Fruit fly (Drosophila melanogaster) whole organism, embryonic: ENCODE measurements around the gene CG3726.

ENCODE experiments used
- Asciz ChIP-seq: fragments of 200-800 bp; sonication (Bioruptor generic); optimal IDR thresholded peaks from 2 replicates; lab custom pipeline; 2017; ENCODE audit warnings: missing biosample characterization, mild to moderate bottlenecking, missing genetic modification characterization, missing genetic modification reagents
- CG10366 ChIP-seq: fragments of 200-800 bp; sonication (Bioruptor generic); IDR thresholded peaks from 2 replicates; pipeline ENCODE4 v1.3.6; 2022; ENCODE audit warnings: missing biosample characterization, missing genetic modification characterization
- CG10462 ChIP-seq: fragments of 200-800 bp; sonication (Bioruptor generic); optimal IDR thresholded peaks from 2 replicates; lab custom pipeline; 2016; ENCODE audit warnings: missing biosample characterization, missing genetic modification characterization
- CG11398 ChIP-seq: fragments of 200-800 bp; sonication (Bioruptor generic); optimal IDR thresholded peaks from 2 replicates; lab custom pipeline; 2016; ENCODE audit warnings: missing biosample characterization, missing genetic modification characterization
- CG13123 ChIP-seq: fragments of 200-800 bp; sonication (Bioruptor generic); optimal IDR thresholded peaks from 2 replicates; lab custom pipeline; 2016; ENCODE audit warnings: missing biosample characterization, missing genetic modification characterization
- CG15514 ChIP-seq: fragments of 200-800 bp; sonication (Bioruptor generic); optimal IDR thresholded peaks from 3 replicates; lab custom pipeline; 2017; ENCODE audit warnings: missing biosample characterization, missing genetic modification characterization, mild to moderate bottlenecking, moderate library complexity, missing genetic modification reagents
- CG15601 ChIP-seq: fragments of 200-800 bp; sonication (Bioruptor generic); optimal IDR thresholded peaks from 3 replicates; lab custom pipeline; 2019; ENCODE audit warnings: missing biosample characterization, mild to moderate bottlenecking, missing genetic modification characterization, moderate library complexity
- CG16779 ChIP-seq: fragments of 200-800 bp; sonication (Bioruptor generic); IDR thresholded peaks from 2 replicates; pipeline ENCODE4 v1.3.6; 2022; ENCODE audit warnings: missing biosample characterization, missing genetic modification characterization
- CG17568 ChIP-seq: fragments of 200-800 bp; sonication (Bioruptor generic); optimal IDR thresholded peaks from 2 replicates; lab custom pipeline; 2018; ENCODE audit warnings: missing biosample characterization, mild to moderate bottlenecking, missing genetic modification characterization, moderate library complexity
- CG2875 ChIP-seq: fragments of 200-800 bp; sonication (Bioruptor generic); optimal IDR thresholded peaks from 2 replicates; lab custom pipeline; 2017; ENCODE audit warnings: missing biosample characterization, mild to moderate bottlenecking, missing genetic modification characterization, missing genetic modification reagents
- CG31388 ChIP-seq: fragments of 200-800 bp; sonication (Bioruptor generic); optimal IDR thresholded peaks from 2 replicates; lab custom pipeline; 2016; ENCODE audit warnings: missing biosample characterization, missing genetic modification characterization
- CG33213 ChIP-seq: fragments of 200-800 bp; sonication (Bioruptor generic); optimal IDR thresholded peaks from 3 replicates; lab custom pipeline; 2016; ENCODE audit warnings: missing biosample characterization, missing genetic modification characterization
- CG4820 ChIP-seq: fragments of 200-800 bp; sonication (Bioruptor generic); optimal IDR thresholded peaks from 3 replicates; lab custom pipeline; 2016; ENCODE audit warnings: missing biosample characterization, missing genetic modification characterization
- CG4854 ChIP-seq: fragments of 200-800 bp; sonication (Bioruptor generic); optimal IDR thresholded peaks from 2 replicates; lab custom pipeline; 2016; ENCODE audit warnings: missing biosample characterization, missing genetic modification characterization, inconsistent platforms
- CG6272 ChIP-seq: fragments of 200-800 bp; sonication (Bioruptor generic); IDR thresholded peaks from 2 replicates; pipeline ENCODE4 v1.3.6; 2022; ENCODE audit warnings: missing biosample characterization, missing genetic modification characterization
- CG6689 ChIP-seq: fragments of 200-800 bp; sonication (Bioruptor generic); IDR thresholded peaks from 2 replicates; pipeline ENCODE4 v1.3.6; 2022; ENCODE audit warnings: missing biosample characterization, missing genetic modification characterization
- CG6854 ChIP-seq: fragments of 200-800 bp; sonication (Bioruptor generic); optimal IDR thresholded peaks from 3 replicates; lab custom pipeline; 2017; ENCODE audit warnings: missing biosample characterization, mild to moderate bottlenecking, missing genetic modification characterization
- CG9727 ChIP-seq: fragments of 200-800 bp; sonication (Bioruptor generic); optimal IDR thresholded peaks from 3 replicates; lab custom pipeline; 2017; ENCODE audit warnings: missing biosample characterization, mild to moderate bottlenecking, missing genetic modification characterization
- Dfd ChIP-seq, 2 experiments: fragments of >200 bp; optimal IDR thresholded peaks; 2 replicates each; lab custom pipeline; 2017; ENCODE audit warnings: missing biosample characterization in 2 of 2, missing genetic modification characterization in 2 of 2
- Doc2 ChIP-seq: fragments of 200-800 bp; sonication (Bioruptor generic); IDR thresholded peaks from 2 replicates; pipeline ENCODE4 v1.3.6; 2022; ENCODE audit warnings: missing biosample characterization, missing genetic modification characterization
- E2f2 ChIP-seq: fragments of 200-800 bp; sonication (Bioruptor generic); IDR thresholded peaks from 2 replicates; pipeline ENCODE4 v1.3.6; 2022; ENCODE audit warnings: missing biosample characterization, missing genetic modification characterization
- Ets65A ChIP-seq: fragments of 200-800 bp; sonication (Bioruptor generic); peaks from one replicate; lab custom pipeline; 2016; ENCODE audit warnings: missing biosample characterization, missing genetic modification characterization
- HHEX ChIP-seq: fragments of 200-800 bp; sonication (Bioruptor generic); optimal IDR thresholded peaks from 3 replicates; lab custom pipeline; 2017; ENCODE audit warnings: missing biosample characterization, mild to moderate bottlenecking, missing genetic modification characterization, missing genetic modification reagents
- HmgD ChIP-seq: fragments of 200-800 bp; sonication (Bioruptor generic); optimal IDR thresholded peaks from 3 replicates; lab custom pipeline; 2016; ENCODE audit warnings: missing biosample characterization, missing genetic modification characterization
- Hmr ChIP-seq: fragments of 200-800 bp; sonication (Bioruptor generic); optimal IDR thresholded peaks from 3 replicates; lab custom pipeline; 2017; ENCODE audit warnings: mild to moderate bottlenecking, missing biosample characterization, missing genetic modification reagents, missing genetic modification characterization
- Hsf ChIP-seq: fragments of 200-800 bp; sonication (Bioruptor generic); optimal IDR thresholded peaks from 3 replicates; lab custom pipeline; 2016; ENCODE audit warnings: missing biosample characterization, missing genetic modification characterization
- Mes4 ChIP-seq: fragments of 200-800 bp; sonication (Bioruptor generic); optimal IDR thresholded peaks from 2 replicates; lab custom pipeline; 2016; ENCODE audit warnings: missing biosample characterization, missing genetic modification characterization
- Neu2 ChIP-seq: fragments of 200-800 bp; sonication (Bioruptor generic); optimal IDR thresholded peaks from 3 replicates; lab custom pipeline; 2016; ENCODE audit warnings: missing biosample characterization, missing genetic modification characterization, borderline replicate concordance
- Nf-YC ChIP-seq: fragments of 200-800 bp; optimal IDR thresholded peaks from 3 replicates; lab custom pipeline; 2019; ENCODE audit warnings: missing biosample characterization, mild to moderate bottlenecking, missing genetic modification characterization, moderate library complexity
- Usf ChIP-seq: fragments of 200-800 bp; sonication (Bioruptor generic); optimal IDR thresholded peaks from 2 replicates; lab custom pipeline; 2017; ENCODE audit warnings: missing genotype, missing biosample characterization, missing genetic modification characterization
- Xbp1 ChIP-seq: fragments of 200-800 bp; sonication (Bioruptor generic); optimal IDR thresholded peaks from 3 replicates; lab custom pipeline; 2016; ENCODE audit warnings: missing biosample characterization, mild to moderate bottlenecking, missing genetic modification characterization
- abd-A ChIP-seq: fragments of 200-800 bp; sonication (Bioruptor generic); optimal IDR thresholded peaks from 3 replicates; lab custom pipeline; 2019; ENCODE audit warnings: missing biosample characterization, mild to moderate bottlenecking, missing genetic modification characterization, moderate library complexity
- ash1 ChIP-seq: fragments of 200-800 bp; sonication (Bioruptor generic); optimal IDR thresholded peaks from 2 replicates; lab custom pipeline; 2018; ENCODE audit warnings: missing biosample characterization, mild to moderate bottlenecking, missing genetic modification characterization
- az2 ChIP-seq: fragments of 200-800 bp; sonication (Bioruptor generic); optimal IDR thresholded peaks from 3 replicates; lab custom pipeline; 2016; ENCODE audit warnings: missing biosample characterization, missing genetic modification characterization
- corto ChIP-seq: fragments of 200-800 bp; sonication (Bioruptor generic); optimal IDR thresholded peaks from 2 replicates; lab custom pipeline; 2016; ENCODE audit warnings: missing biosample characterization, mild to moderate bottlenecking, missing genetic modification characterization, moderate library complexity
- danr ChIP-seq: fragments of 200-800 bp; sonication (Bioruptor generic); IDR thresholded peaks from 2 replicates; pipeline ENCODE4 v1.3.6; 2022; ENCODE audit warnings: missing biosample characterization, missing genetic modification characterization
- fu2 ChIP-seq: fragments of 200-800 bp; sonication (Bioruptor generic); optimal IDR thresholded peaks from 2 replicates; lab custom pipeline; 2016; ENCODE audit warnings: missing biosample characterization, missing genetic modification characterization
- oc ChIP-seq: fragments of 200-800 bp; sonication (Bioruptor generic); optimal IDR thresholded peaks from 2 replicates; lab custom pipeline; 2018; ENCODE audit warnings: missing biosample characterization, mild to moderate bottlenecking, missing genetic modification characterization, moderate library complexity
- pan ChIP-seq, 4 experiments: fragments of >200 bp in 3 of 4; fragments of 200-800 bp in 1 of 4; sonication (Bioruptor generic) in 1 of 4; optimal IDR thresholded peaks in 3 of 4; IDR thresholded peaks in 1 of 4; 2 replicates each; pipeline versions ENCODE4 v1.3.6 to Lab custom; 2017 to 2022; ENCODE audit warnings: missing biosample characterization in 2 of 4, missing genetic modification characterization in 2 of 4, mixed read lengths in 1 of 4
- pb ChIP-seq: fragments of 200-800 bp; sonication (Bioruptor generic); optimal IDR thresholded peaks from 3 replicates; lab custom pipeline; 2016; ENCODE audit warnings: missing biosample characterization, missing genetic modification characterization
- pho ChIP-seq: fragments of 200-800 bp; sonication (Bioruptor generic); optimal IDR thresholded peaks from 2 replicates; lab custom pipeline; 2016; ENCODE audit warnings: missing biosample characterization, missing genetic modification characterization
- sens-2 ChIP-seq: fragments of 200-800 bp; sonication (Bioruptor generic); IDR thresholded peaks from 2 replicates; pipeline ENCODE4 v1.3.6; 2022; ENCODE audit warnings: missing biosample characterization, missing genetic modification characterization
- sisA ChIP-seq: fragments of 200-800 bp; sonication (Bioruptor generic); IDR thresholded peaks from 2 replicates; pipeline ENCODE4 v1.3.6; 2022; ENCODE audit warnings: missing biosample characterization, missing genetic modification characterization
- sna ChIP-seq: fragments of 200-800 bp; sonication (Bioruptor generic); IDR thresholded peaks from 2 replicates; pipeline ENCODE4 v1.3.6; 2022; ENCODE audit warnings: missing biosample characterization, missing genetic modification characterization; ENCODE audit not compliant: partially characterized antibody
- tgo ChIP-seq: fragments of 200-800 bp; sonication (Bioruptor generic); IDR thresholded peaks from 3 replicates; pipeline ENCODE4 v1.3.6; 2022; ENCODE audit warnings: missing biosample characterization, missing genetic modification characterization
- tin ChIP-seq: fragments of 200-800 bp; sonication (Bioruptor generic); optimal IDR thresholded peaks from 3 replicates; lab custom pipeline; 2016; ENCODE audit warnings: missing biosample characterization, missing genetic modification characterization
- tx ChIP-seq: fragments of 200-800 bp; sonication (Bioruptor generic); optimal IDR thresholded peaks from 2 replicates; lab custom pipeline; 2016; ENCODE audit warnings: missing biosample characterization, missing genetic modification characterization
- vvl ChIP-seq: fragments of 200-800 bp; sonication (Bioruptor generic); IDR thresholded peaks from 2 replicates; pipeline ENCODE4 v1.3.6; 2022; ENCODE audit warnings: missing biosample characterization, missing genetic modification characterization
- zf30C ChIP-seq: fragments of 200-800 bp; sonication (Bioruptor generic); optimal IDR thresholded peaks from 3 replicates; lab custom pipeline; 2018; ENCODE audit warnings: missing biosample characterization, mild to moderate bottlenecking, missing genetic modification characterization

Gene CG3726

dm6 chrX:5880139-5880924 is 36.6 kb upstream of the CG3726 start (continued):
- no peak for TF ChIP-seq HmgD (GFP tag; lab: Kevin White, UChicago)
- no peak for TF ChIP-seq danr (GFP tag; lab: Robert Waterston, UW)
- TF ChIP-seq Asciz (GFP tag; lab: Kevin White, UChicago), result peak; percentile 29
- TF ChIP-seq CG31388, result no peak
- TF ChIP-seq CG4820 (GFP tag; lab: Kevin White, UChicago), result peak; percentile 29
- TF ChIP-seq Ets65A, result no peak
- TF ChIP-seq corto (GFP tag; lab: Kevin White, UChicago), result peak; percentile 44
- TF ChIP-seq sens-2 (GFP tag; lab: Robert Waterston, UW), result no peak
- TF ChIP-seq tin (GFP tag; lab: Kevin White, UChicago), result peak; percentile 32
- peak; percentile 20 for TF ChIP-seq CG33213 (GFP tag; lab: Kevin White, UChicago)
- TF ChIP-seq zf30C (GFP tag; lab: Kevin White, UChicago), result no peak
- no peak for TF ChIP-seq oc (tag; lab: Kevin White, UChicago)
- TF ChIP-seq CG9727, result peak; percentile 7
- TF ChIP-seq Hsf, result peak; percentile 49
- TF ChIP-seq pho (GFP tag; lab: Kevin White, UChicago), result peak; percentile 51
- no peak for TF ChIP-seq Dfd (GFP tag; optimal IDR thresholded peaks at IDR 0.05; lab: Kevin White, UChicago)
- TF ChIP-seq pan (optimal IDR thresholded peaks at IDR 0.05; lab: Kevin White, UChicago), result no peak
- TF ChIP-seq pan (GFP tag; optimal IDR thresholded peaks at IDR 0.05 in 1 of 2, IDR thresholded peaks at IDR 0.05 in 1 of 2), result peak in 1 of 2 experiments; percentile 40
- TF ChIP-seq az2 (GFP tag; lab: Kevin White, UChicago), result peak; percentile 36
- TF ChIP-seq HHEX (GFP tag; lab: Kevin White, UChicago), result no peak
- peak; percentile 27 for TF ChIP-seq CG4854 (GFP tag; lab: Kevin White, UChicago)
- no peak for TF ChIP-seq CG6272 (GFP tag; lab: Robert Waterston, UW)
- no peak for TF ChIP-seq CG17568 (GFP tag; lab: Kevin White, UChicago)
- peak; percentile 51 for TF ChIP-seq vvl (GFP tag; lab: Robert Waterston, UW)
- TF ChIP-seq pb (GFP tag; lab: Kevin White, UChicago), result no peak
- peak; percentile 24 for TF ChIP-seq tx (GFP tag; lab: Kevin White, UChicago)
- peak; percentile 35 for TF ChIP-seq Nf-YC (tag; lab: Kevin White, UChicago)
- peak; percentile 31 for TF ChIP-seq CG13123 (GFP tag; lab: Kevin White, UChicago)
- TF ChIP-seq sna (GFP tag; lab: Robert Waterston, UW), result no peak
- peak; percentile 64 for TF ChIP-seq Hmr (GFP tag; lab: Kevin White, UChicago)
- TF ChIP-seq CG10462, result no peak
- no peak for TF ChIP-seq Doc2 (GFP tag; lab: Robert Waterston, UW)
- TF ChIP-seq abd-A (tag; lab: Kevin White, UChicago), result peak; percentile 54
- TF ChIP-seq Usf (GFP tag; lab: Kevin White, UChicago), result no peak
- TF ChIP-seq fu2 (GFP tag; lab: Kevin White, UChicago), result peak; percentile 29
- TF ChIP-seq Xbp1 (GFP tag; lab: Kevin White, UChicago), result peak; percentile 49
- no peak for TF ChIP-seq ash1 (GFP tag; lab: Kevin White, UChicago)
- no peak for TF ChIP-seq CG15514
- no peak for TF ChIP-seq sisA
- no peak for TF ChIP-seq CG6854 (GFP tag; lab: Kevin White, UChicago)
- TF ChIP-seq E2f2 (GFP tag; lab: Robert Waterston, UW), result peak; percentile 36; the same call in 1 of the 2 replicates
- TF ChIP-seq CG15601, result peak; percentile 51
- no peak for TF ChIP-seq CG16779 (GFP tag; lab: Robert Waterston, UW)
- TF ChIP-seq CG11398 (GFP tag; lab: Kevin White, UChicago), result no peak
- no peak for TF ChIP-seq Mes4
- TF ChIP-seq CG10366 (GFP tag; lab: Robert Waterston, UW), result no peak
- TF ChIP-seq Neu2 (GFP tag; lab: Kevin White, UChicago), result no peak
- TF ChIP-seq CG6689 (GFP tag; lab: Robert Waterston, UW), result 0 out of 2 replicates have a peak, but pooled peaks have one; percentile 39
- TF ChIP-seq tgo (GFP tag; lab: Robert Waterston, UW), result peak; percentile 47; the same call in 2 of the 3 replicates
- peak; percentile 21 for TF ChIP-seq CG2875 (GFP tag; lab: Kevin White, UChicago)
